Worm (Caenorhabditis elegans) whole organism, L3 larva: ENCODE measurements around the gene best-14.

Experiments used
- R02D3.7 ChIP-seq: fragments of 150-350 bp; optimal IDR thresholded peaks from 2 replicates; lab custom pipeline; 2014; ENCODE audit warnings: missing biosample characterization, missing genetic modification characterization
- ZK546.5 ChIP-seq: sonication (generic microtip); optimal IDR thresholded peaks from 2 replicates; lab custom pipeline; 2017; ENCODE audit warnings: missing biosample characterization, missing genetic modification characterization
- aly-2 ChIP-seq: fragments of 150-350 bp; optimal IDR thresholded peaks from 2 replicates; lab custom pipeline; 2014; ENCODE audit warnings: missing biosample characterization, missing genetic modification characterization
- ama-1 ChIP-seq: fragments of 150-350 bp; optimal IDR thresholded peaks from 2 replicates; lab custom pipeline; 2018
- ceh-16 ChIP-seq: sonication (generic microtip); optimal IDR thresholded peaks from 2 replicates; lab custom pipeline; 2017; ENCODE audit warnings: missing biosample characterization, missing genetic modification characterization
- ceh-28 ChIP-seq: fragments of 150-350 bp; optimal IDR thresholded peaks from 2 replicates; lab custom pipeline; 2014; ENCODE audit warnings: missing biosample characterization, missing genetic modification reagents, missing genetic modification characterization
- ceh-82 ChIP-seq: fragments of 150-350 bp; optimal IDR thresholded peaks from 2 replicates; lab custom pipeline; 2014; ENCODE audit warnings: missing biosample characterization, missing genetic modification characterization
- ceh-9 ChIP-seq: sonication (generic microtip); optimal IDR thresholded peaks from 2 replicates; lab custom pipeline; 2018; ENCODE audit warnings: missing biosample characterization, missing genetic modification characterization
- daf-12 ChIP-seq: fragments of 150-350 bp; optimal IDR thresholded peaks from 2 replicates; lab custom pipeline; 2014; ENCODE audit warnings: missing biosample characterization, missing genetic modification reagents, missing genetic modification characterization
- egl-27 ChIP-seq: sonication (generic microtip); optimal IDR thresholded peaks from 4 replicates; lab custom pipeline; 2017; ENCODE audit warnings: missing biosample characterization, missing genetic modification reagents, missing genetic modification characterization
- egl-5 ChIP-seq: fragments of 150-350 bp; optimal IDR thresholded peaks from 2 replicates; lab custom pipeline; 2017; ENCODE audit warnings: missing biosample characterization, missing genetic modification reagents, missing genetic modification characterization, inconsistent platforms
- elt-1 ChIP-seq: fragments of 150-350 bp; optimal IDR thresholded peaks from 2 replicates; lab custom pipeline; 2014; ENCODE audit warnings: missing biosample characterization, missing genetic modification characterization
- elt-2 ChIP-seq: sonication (generic microtip); optimal IDR thresholded peaks from 2 replicates; lab custom pipeline; 2016; ENCODE audit warnings: missing genetic modification reagents, mild to moderate bottlenecking, missing genetic modification characterization, missing compliant biosample characterization
- elt-3 ChIP-seq, 3 experiments: fragments of 150-350 bp in 1 of 3; sonication (generic microtip) in 2 of 3; optimal IDR thresholded peaks; 2 replicates in 2 of 3; 4 replicates in 1 of 3; lab custom pipeline; 2014 to 2017; ENCODE audit warnings: missing biosample characterization in 3 of 3, missing genetic modification characterization in 3 of 3
- eor-1 ChIP-seq, 2 experiments: fragments of 150-350 bp; optimal IDR thresholded peaks; 2 replicates each; lab custom pipeline; 2014 to 2018; ENCODE audit warnings: missing biosample characterization in 2 of 2, missing genetic modification characterization in 2 of 2
- fkh-10 ChIP-seq: sonication (generic microtip); optimal IDR thresholded peaks from 2 replicates; lab custom pipeline; 2017; ENCODE audit warnings: missing biosample characterization, missing genetic modification reagents, missing genetic modification characterization
- fkh-2 ChIP-seq: fragments of 150-350 bp; optimal IDR thresholded peaks from 2 replicates; lab custom pipeline; 2014; ENCODE audit warnings: missing biosample characterization, missing genetic modification reagents, missing genetic modification characterization
- fos-1 ChIP-seq: fragments of 150-350 bp; optimal IDR thresholded peaks from 2 replicates; lab custom pipeline; 2014; ENCODE audit warnings: missing biosample characterization, missing genetic modification characterization
- hmg-11 ChIP-seq: sonication (generic microtip); optimal IDR thresholded peaks from 2 replicates; lab custom pipeline; 2016; ENCODE audit warnings: missing genetic modification characterization, missing compliant biosample characterization
- jun-1 ChIP-seq: fragments of 150-350 bp; optimal IDR thresholded peaks from 2 replicates; lab custom pipeline; 2014; ENCODE audit warnings: missing biosample characterization, missing genetic modification reagents, missing genetic modification characterization
- lin-15B ChIP-seq: fragments of 150-350 bp; optimal IDR thresholded peaks from 2 replicates; lab custom pipeline; 2014; ENCODE audit warnings: missing biosample characterization, missing genetic modification characterization
- lin-39 ChIP-seq: fragments of 150-350 bp; optimal IDR thresholded peaks from 2 replicates; lab custom pipeline; 2018; ENCODE audit warnings: missing biosample characterization, missing genetic modification reagents, missing genetic modification characterization
- lsy-12 ChIP-seq: sonication (generic microtip); optimal IDR thresholded peaks from 2 replicates; lab custom pipeline; 2016; ENCODE audit warnings: mild to moderate bottlenecking, missing genetic modification characterization, missing compliant biosample characterization
- mdl-1 ChIP-seq: fragments of 150-350 bp; optimal IDR thresholded peaks from 2 replicates; lab custom pipeline; 2014; ENCODE audit warnings: missing biosample characterization, missing genetic modification characterization
- mml-1 ChIP-seq: fragments of 150-350 bp; sonication (generic microtip); optimal IDR thresholded peaks from 3 replicates; lab custom pipeline; 2014; ENCODE audit warnings: missing biosample characterization, missing genetic modification characterization
- nfya-1 ChIP-seq: sonication (generic microtip); optimal IDR thresholded peaks from 2 replicates; lab custom pipeline; 2017; ENCODE audit warnings: missing genetic modification characterization, mild to moderate bottlenecking, missing compliant biosample characterization, antibody characterized with exemption, moderate library complexity; ENCODE audit not compliant: insufficient read depth
- nhr-11 ChIP-seq: fragments of 150-350 bp; optimal IDR thresholded peaks from 2 replicates; lab custom pipeline; 2014; ENCODE audit warnings: missing biosample characterization, missing genetic modification characterization
- nhr-12 ChIP-seq: fragments of 150-350 bp; optimal IDR thresholded peaks from 2 replicates; lab custom pipeline; 2014; ENCODE audit warnings: missing biosample characterization, missing genetic modification characterization
- nhr-23 ChIP-seq: fragments of 150-350 bp; optimal IDR thresholded peaks from 2 replicates; lab custom pipeline; 2014; ENCODE audit warnings: missing biosample characterization, missing genetic modification reagents, missing genetic modification characterization
- nhr-237 ChIP-seq: fragments of 150-350 bp; optimal IDR thresholded peaks from 2 replicates; lab custom pipeline; 2014; ENCODE audit warnings: missing biosample characterization, missing genetic modification characterization
- nhr-25 ChIP-seq: sonication (generic microtip); optimal IDR thresholded peaks from 2 replicates; lab custom pipeline; 2017; ENCODE audit warnings: missing biosample characterization, missing genetic modification characterization
- nhr-28 ChIP-seq: fragments of 150-350 bp; optimal IDR thresholded peaks from 2 replicates; lab custom pipeline; 2014; ENCODE audit warnings: missing biosample characterization, missing genetic modification characterization
- nhr-43 ChIP-seq: sonication (generic microtip); optimal IDR thresholded peaks from 2 replicates; lab custom pipeline; 2016; ENCODE audit warnings: mild to moderate bottlenecking, missing genetic modification characterization, missing compliant biosample characterization; ENCODE audit not compliant: poor library complexity, severe bottlenecking
- nhr-67 ChIP-seq: fragments of 150-350 bp; optimal IDR thresholded peaks from 2 replicates; lab custom pipeline; 2014; ENCODE audit warnings: missing biosample characterization, missing genetic modification characterization
- nhr-76 ChIP-seq: fragments of 150-350 bp; sonication (generic microtip); optimal IDR thresholded peaks from 5 replicates; lab custom pipeline; 2014; ENCODE audit warnings: missing biosample characterization, missing genetic modification characterization
- nhr-77 ChIP-seq: fragments of 150-350 bp; optimal IDR thresholded peaks from 2 replicates; lab custom pipeline; 2014; ENCODE audit warnings: missing biosample characterization, missing genetic modification characterization
- pha-4 ChIP-seq: fragments of 150-350 bp; optimal IDR thresholded peaks from 2 replicates; lab custom pipeline; 2014; ENCODE audit warnings: missing biosample characterization, missing genetic modification reagents, missing genetic modification characterization
- pqm-1 ChIP-seq: fragments of 150-350 bp; optimal IDR thresholded peaks from 2 replicates; lab custom pipeline; 2017; ENCODE audit warnings: missing biosample characterization, missing genetic modification characterization, inconsistent platforms
- sea-2 ChIP-seq: fragments of 150-350 bp; sonication (generic microtip); optimal IDR thresholded peaks from 4 replicates; lab custom pipeline; 2014; ENCODE audit warnings: missing biosample characterization, missing genetic modification reagents, missing genetic modification characterization
- skn-1 ChIP-seq: fragments of 150-350 bp; optimal IDR thresholded peaks from 2 replicates; lab custom pipeline; 2014; ENCODE audit warnings: missing biosample characterization, missing genetic modification characterization
- snpc-4 ChIP-seq: fragments of 150-350 bp; optimal IDR thresholded peaks from 2 replicates; lab custom pipeline; 2014; ENCODE audit warnings: missing biosample characterization, missing genetic modification characterization
- tbx-2 ChIP-seq: sonication (generic microtip); optimal IDR thresholded peaks from 2 replicates; lab custom pipeline; 2016; ENCODE audit warnings: mild to moderate bottlenecking, missing genetic modification characterization, missing compliant biosample characterization
- unc-39 ChIP-seq: sonication (generic microtip); optimal IDR thresholded peaks from 4 replicates; lab custom pipeline; 2017; ENCODE audit warnings: missing biosample characterization, missing genetic modification characterization
- unc-62 ChIP-seq: fragments of 150-350 bp; sonication (generic microtip); optimal IDR thresholded peaks from 4 replicates; lab custom pipeline; 2014; ENCODE audit warnings: missing biosample characterization, missing genetic modification reagents, missing genetic modification characterization
- zag-1 ChIP-seq: fragments of 150-350 bp; optimal IDR thresholded peaks from 2 replicates; lab custom pipeline; 2014; ENCODE audit warnings: missing biosample characterization, missing genetic modification characterization
- ztf-11 ChIP-seq: fragments of 150-350 bp; optimal IDR thresholded peaks from 2 replicates; lab custom pipeline; 2014; ENCODE audit warnings: missing biosample characterization, missing genetic modification characterization
- ztf-4 ChIP-seq: fragments of 150-350 bp; optimal IDR thresholded peaks from 2 replicates; lab custom pipeline; 2014; ENCODE audit warnings: missing biosample characterization, missing genetic modification characterization

best-14 gene

DNA sequence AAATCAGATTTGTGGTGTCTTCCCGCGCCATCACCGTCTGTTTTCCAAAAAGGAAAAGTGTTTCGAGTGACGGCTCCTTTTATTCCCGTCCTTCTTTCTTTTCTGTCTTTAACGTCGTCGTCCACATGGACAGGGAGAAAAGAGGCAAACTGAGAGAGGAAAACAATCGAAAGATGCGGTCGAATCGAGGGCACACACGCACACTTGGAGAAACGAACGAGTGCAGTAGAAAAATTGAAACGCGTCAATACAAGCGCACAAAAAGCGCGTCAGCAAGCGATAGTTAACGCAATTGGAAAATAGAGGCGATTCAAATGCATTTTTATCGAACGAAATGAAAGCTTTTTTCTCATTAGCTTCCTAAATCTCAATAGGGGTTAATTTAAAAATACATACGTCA, 21.0 kb upstream of the best-14 start:
- TF ChIP-seq daf-12 (tag; lab: Kevin White, UChicago) (no peak), tbx-2 (peak; percentile 86), fkh-10 (peak; percentile 37), pqm-1 (tag; lab: Kevin White, UChicago) (peak; percentile 56), ceh-82 (tag; lab: Kevin White, UChicago) (peak; percentile 73), sea-2 (GFP tag; lab: Kevin White, UChicago) (no peak), nhr-28 (tag; lab: Kevin White, UChicago) (no peak), egl-27 (tag; lab: Kevin White, UChicago) (peak; percentile 61), snpc-4 (tag; lab: Kevin White, UChicago) (peak; percentile 93), egl-5 (tag; lab: Kevin White, UChicago) (peak; percentile 78), eor-1 (tag; optimal IDR thresholded peaks at IDR 0.05; lab: Kevin White, UChicago) (no peak), nhr-12 (no peak), unc-39 (no peak), ceh-28 (tag; lab: Kevin White, UChicago) (peak; percentile 85), nhr-25 (tag; lab: Kevin White, UChicago) (peak; percentile 97), nhr-43 (tag; lab: Kevin White, UChicago) (peak; percentile 89), zag-1 (peak; percentile 32), unc-62 (GFP tag; lab: Kevin White, UChicago) (peak; percentile 61), nhr-67 (tag; lab: Kevin White, UChicago) (no peak), mml-1 (no peak), mdl-1 (tag; lab: Kevin White, UChicago) (peak; percentile 65), ceh-16 (tag; lab: Kevin White, UChicago) (no peak), elt-3 (tag; optimal IDR thresholded peaks at IDR 0.05; lab: Kevin White, UChicago) (peak in 1 of 3 experiments; percentile 29), lin-39 (peak; percentile 86), fkh-2 (tag; lab: Kevin White, UChicago) (no peak), ceh-9 (tag; lab: Kevin White, UChicago) (no peak), pha-4 (tag; lab: Kevin White, UChicago) (peak; percentile 94), R02D3.7 (tag; lab: Kevin White, UChicago) (peak; percentile 75), hmg-11 (tag; lab: Kevin White, UChicago) (peak; percentile 91), nhr-11 (tag; lab: Kevin White, UChicago) (no peak), ama-1 (lab: Kevin White, UChicago) (peak; percentile 67), jun-1 (peak; percentile 87), lsy-12 (peak; percentile 71), nhr-23 (peak; percentile 92), ztf-11 (no peak), aly-2 (tag; lab: Kevin White, UChicago) (no peak), lin-15B (tag; lab: Kevin White, UChicago) (peak; percentile 93), elt-2 (peak; percentile 58), nhr-237 (tag; lab: Kevin White, UChicago) (no peak), skn-1 (tag; lab: Kevin White, UChicago) (peak; percentile 62), nfya-1 (tag; lab: Kevin White, UChicago) (peak; percentile 95), elt-1 (tag; lab: Kevin White, UChicago) (peak; percentile 47), nhr-76 (tag; lab: Kevin White, UChicago) (no peak), nhr-77 (tag; lab: Kevin White, UChicago) (peak; percentile 48), fos-1 (no peak), ZK546.5 (peak; percentile 36), ztf-4 (peak; percentile 53)

DNA sequence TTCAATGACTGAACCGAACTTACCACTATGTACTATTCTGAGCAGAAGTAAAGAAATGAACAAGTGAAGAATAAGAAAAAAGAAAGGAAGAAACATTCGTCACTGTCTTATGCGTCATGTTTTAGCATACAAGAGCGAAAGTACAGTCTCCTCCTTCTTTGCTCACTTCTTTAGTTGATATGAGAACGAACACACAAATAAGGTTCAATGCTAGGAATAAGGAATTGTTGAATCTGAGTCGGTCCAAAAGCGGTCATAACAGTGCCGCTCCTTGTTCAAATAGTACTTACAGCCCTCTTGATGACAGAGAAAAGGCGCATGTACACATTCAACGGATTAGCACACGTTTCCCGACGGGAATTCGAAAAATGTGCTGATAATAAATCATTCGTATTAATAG, 18.7 kb upstream of the best-14 start, which contains the start of gene F25D1.8:
F25D1.8 (plus strand) TSS at position 301 of the 400 bp plus-strand sequence.
- no peak for TF ChIP-seq ceh-28 (tag; lab: Kevin White, UChicago)
- TF ChIP-seq eor-1 (tag; optimal IDR thresholded peaks at IDR 0.05; lab: Kevin White, UChicago): no peak
- no peak for TF ChIP-seq nhr-25 (tag; lab: Kevin White, UChicago)
- peak; percentile 21 for TF ChIP-seq pqm-1 (tag; lab: Kevin White, UChicago)
- TF ChIP-seq hmg-11 (tag; lab: Kevin White, UChicago): no peak
- TF ChIP-seq, all 47 proteins: peak for 1
